Worm (Caenorhabditis elegans) whole organism, L3 larva: ENCODE data around the gene B0001.3.

Experiments used
- nhr-28 ChIP-seq: fragments of 150-350 bp; optimal IDR thresholded peaks from 2 replicates; lab custom pipeline; 2014; ENCODE audit warnings: missing biosample characterization, missing genetic modification characterization
- snpc-4 ChIP-seq: fragments of 150-350 bp; optimal IDR thresholded peaks from 2 replicates; lab custom pipeline; 2014; ENCODE audit warnings: missing biosample characterization, missing genetic modification characterization

DNA sequence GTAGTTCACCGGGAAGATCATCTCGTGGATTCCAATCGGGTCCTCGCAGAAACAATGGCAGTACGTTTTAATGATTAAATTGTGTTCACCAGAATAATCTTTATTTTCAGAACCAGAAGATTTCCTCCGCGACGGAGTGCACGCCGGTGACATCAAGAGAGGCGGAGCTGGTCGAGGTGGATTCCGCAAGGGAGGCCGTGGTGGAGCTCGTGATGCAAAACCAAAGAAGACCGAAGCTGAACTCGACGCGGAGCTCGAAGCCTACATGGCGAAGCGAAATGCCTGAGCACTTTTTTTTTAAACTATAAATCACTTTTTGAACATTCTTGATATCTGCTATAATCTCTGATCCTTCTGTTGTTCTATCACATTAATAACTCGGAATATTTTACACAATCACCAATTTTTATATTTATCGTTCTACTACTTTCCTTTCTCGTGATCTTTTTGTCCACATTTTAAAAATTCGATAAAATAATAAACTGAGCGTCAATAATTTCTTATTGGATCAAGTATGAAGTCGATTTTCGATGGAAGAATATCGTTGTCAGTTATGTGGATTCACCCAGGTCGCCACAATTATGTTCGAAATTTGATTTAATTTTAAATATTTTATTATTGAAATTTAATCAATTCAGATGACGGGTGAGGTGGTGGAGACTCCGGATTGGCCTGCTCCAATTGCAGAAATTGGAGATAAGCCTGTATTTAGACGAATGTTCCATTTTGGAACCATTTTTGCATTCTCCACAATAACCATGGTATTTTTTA lies 21.0 kb downstream of the B0001.3 start, which contains the start of gene dhhc-6:
- no peak for TF ChIP-seq snpc-4 (tag; lab: Kevin White, UChicago)
- TF ChIP-seq nhr-28 (tag; lab: Kevin White, UChicago) = no peak
